Worm (Caenorhabditis elegans) whole organism, L4 larva: ENCODE data around the gene F37A4.4.

Experiments
- D1046.2 ChIP-seq: fragments of 200-800 bp; sonication (Bioruptor generic); IDR thresholded peaks from 2 replicates; pipeline ENCODE4 v1.3.6; 2022; ENCODE audit warnings: missing genetic modification characterization, missing compliant biosample characterization
- F37D6.2 ChIP-seq: sonication (generic microtip); optimal IDR thresholded peaks from 2 replicates; lab custom pipeline; 2016; ENCODE audit warnings: mild to moderate bottlenecking, missing genetic modification characterization, missing compliant biosample characterization
- F49E8.2 ChIP-seq: sonication (generic microtip); optimal IDR thresholded peaks from 2 replicates; lab custom pipeline; 2016; ENCODE audit warnings: missing compliant biosample characterization, mild to moderate bottlenecking, missing genetic modification characterization, borderline replicate concordance
- T26A8.4 ChIP-seq: fragments of 200-800 bp; sonication (Bioruptor generic); IDR thresholded peaks from 2 replicates; pipeline ENCODE4 v1.3.6; 2022; ENCODE audit warnings: missing genetic modification characterization, missing compliant biosample characterization
- Y105C5A.15 ChIP-seq: fragments of 200-800 bp; sonication (Bioruptor generic); IDR thresholded peaks from 2 replicates; pipeline ENCODE4 v1.3.6; 2022; ENCODE audit warnings: missing genetic modification characterization, missing compliant biosample characterization
- Y48G9A.11 ChIP-seq: fragments of 200-800 bp; sonication (Bioruptor generic); IDR thresholded peaks from 2 replicates; pipeline ENCODE4 v1.3.6; 2022; ENCODE audit warnings: missing genetic modification reagents, missing genetic modification characterization, missing compliant biosample characterization
- Y75B8A.6 ChIP-seq: fragments of 200-800 bp; sonication (Bioruptor generic); IDR thresholded peaks from 2 replicates; pipeline ENCODE4 v1.3.6; 2022; ENCODE audit warnings: missing genetic modification reagents, missing genetic modification characterization, missing compliant biosample characterization
- ZK337.2 ChIP-seq: fragments of 200-800 bp; sonication (Bioruptor generic); IDR thresholded peaks from 2 replicates; pipeline ENCODE4 v1.3.6; 2022; ENCODE audit warnings: missing genetic modification reagents, missing genetic modification characterization, missing compliant biosample characterization
- ZK546.5 ChIP-seq, 2 experiments: sonication (generic microtip); optimal IDR thresholded peaks; 2 replicates each; lab custom pipeline; 2017; ENCODE audit warnings: missing biosample characterization in 2 of 2, missing genetic modification characterization in 2 of 2
- ama-1 ChIP-seq: fragments of 150-350 bp; optimal IDR thresholded peaks from 2 replicates; lab custom pipeline; 2014; ENCODE audit warnings: inconsistent platforms, mixed read lengths
- attf-4 ChIP-seq: sonication (generic microtip); optimal IDR thresholded peaks from 3 replicates; lab custom pipeline; 2017; ENCODE audit warnings: missing biosample characterization, missing genetic modification characterization
- ceh-28 ChIP-seq: fragments of 150-350 bp; optimal IDR thresholded peaks from 2 replicates; lab custom pipeline; 2014; ENCODE audit warnings: missing biosample characterization, missing genetic modification reagents, missing genetic modification characterization
- cey-2 ChIP-seq: sonication (generic microtip); optimal IDR thresholded peaks from 3 replicates; lab custom pipeline; 2017; ENCODE audit warnings: missing genetic modification characterization, mild to moderate bottlenecking, missing compliant biosample characterization, antibody characterized with exemption, borderline replicate concordance; ENCODE audit not compliant: insufficient read depth
- ctbp-1 ChIP-seq: fragments of 200-800 bp; sonication (Bioruptor generic); IDR thresholded peaks from 2 replicates; pipeline ENCODE4 v1.3.6; 2022; ENCODE audit warnings: missing genetic modification reagents, missing genetic modification characterization, missing compliant biosample characterization
- daf-19 ChIP-seq: fragments of 200-800 bp; sonication (Bioruptor generic); conservative IDR thresholded peaks from 2 replicates; pipeline ENCODE4 v1.3.6; 2022; ENCODE audit warnings: missing genetic modification characterization, missing compliant biosample characterization
- dmd-8 ChIP-seq: fragments of 200-800 bp; sonication (Bioruptor generic); IDR thresholded peaks from 2 replicates; pipeline ENCODE4 v1.3.6; 2022; ENCODE audit warnings: missing genetic modification characterization, missing compliant biosample characterization
- dmd-9 ChIP-seq: fragments of 200-800 bp; sonication (Bioruptor generic); IDR thresholded peaks from 2 replicates; pipeline ENCODE4 v1.3.6; 2022; ENCODE audit warnings: missing genetic modification reagents, missing genetic modification characterization, missing compliant biosample characterization
- dpl-1 ChIP-seq: fragments of 150-350 bp; optimal IDR thresholded peaks from 2 replicates; lab custom pipeline; 2014; ENCODE audit warnings: missing biosample characterization, missing genetic modification reagents, missing genetic modification characterization
- dve-1 ChIP-seq: sonication (generic microtip); optimal IDR thresholded peaks from 2 replicates; lab custom pipeline; 2017; ENCODE audit warnings: antibody characterized with exemption, mild to moderate bottlenecking, missing genetic modification characterization, missing compliant biosample characterization; ENCODE audit not compliant: insufficient read depth
- fkh-10 ChIP-seq: fragments of 150-350 bp; optimal IDR thresholded peaks from 2 replicates; lab custom pipeline; 2014; ENCODE audit warnings: missing biosample characterization, missing genetic modification reagents, missing genetic modification characterization
- hlh-11 ChIP-seq: fragments of 200-800 bp; sonication (Bioruptor generic); optimal IDR thresholded peaks from 2 replicates; lab custom pipeline; 2018; ENCODE audit warnings: mild to moderate bottlenecking, missing genetic modification characterization, missing compliant biosample characterization
- hmg-1.1 ChIP-seq: fragments of 200-800 bp; sonication (Bioruptor generic); IDR thresholded peaks from 2 replicates; pipeline ENCODE4 v1.3.6; 2022; ENCODE audit warnings: missing genetic modification reagents, missing genetic modification characterization, missing compliant biosample characterization
- jun-1 ChIP-seq: fragments of 150-350 bp; optimal IDR thresholded peaks from 2 replicates; lab custom pipeline; 2014; ENCODE audit warnings: missing biosample characterization, missing genetic modification reagents, missing genetic modification characterization
- lin-1 ChIP-seq: fragments of 200-800 bp; sonication (Bioruptor generic); IDR thresholded peaks from 2 replicates; pipeline ENCODE4 v1.3.6; 2022; ENCODE audit warnings: missing genetic modification reagents, missing genetic modification characterization, missing compliant biosample characterization
- lin-29 ChIP-seq: fragments of 200-800 bp; sonication (Bioruptor generic); IDR thresholded peaks from 2 replicates; pipeline ENCODE4 v1.3.6; 2022; ENCODE audit warnings: missing genetic modification reagents, missing genetic modification characterization, missing compliant biosample characterization
- lin-39 ChIP-seq: fragments of 150-350 bp; optimal IDR thresholded peaks from 2 replicates; lab custom pipeline; 2014; ENCODE audit warnings: missing biosample characterization, missing genetic modification reagents, missing genetic modification characterization
- lsy-2 ChIP-seq, 2 experiments: fragments of 150-350 bp in 1 of 2; sonication (generic microtip) in 1 of 2; optimal IDR thresholded peaks; 2 replicates each; lab custom pipeline; 2014 to 2017; ENCODE audit warnings: missing biosample characterization in 2 of 2, missing genetic modification characterization in 2 of 2
- madf-5 ChIP-seq, 2 experiments: fragments of 200-800 bp; sonication (Bioruptor generic); IDR thresholded peaks; 2 replicates each; pipeline ENCODE4 v1.3.6; 2022; ENCODE audit warnings: missing compliant biosample characterization in 2 of 2, missing genetic modification characterization in 2 of 2
- mep-1 ChIP-seq: fragments of 150-350 bp; sonication (generic microtip); optimal IDR thresholded peaks from 3 replicates; lab custom pipeline; 2014; ENCODE audit warnings: missing biosample characterization, missing genetic modification characterization
- mes-2 ChIP-seq: sonication (generic microtip); optimal IDR thresholded peaks from 2 replicates; lab custom pipeline; 2016; ENCODE audit warnings: missing genotype, mild to moderate bottlenecking, missing genetic modification characterization, missing compliant biosample characterization; ENCODE audit not compliant: poor library complexity, severe bottlenecking
- mxl-2 ChIP-seq: fragments of 200-800 bp; sonication (Bioruptor generic); conservative IDR thresholded peaks from 2 replicates; pipeline ENCODE4 v1.3.6; 2022; ENCODE audit warnings: missing genetic modification reagents, missing genetic modification characterization, missing compliant biosample characterization
- nhr-11 ChIP-seq: fragments of 150-350 bp; optimal IDR thresholded peaks from 2 replicates; lab custom pipeline; 2014; ENCODE audit warnings: missing biosample characterization, missing genetic modification characterization
- nhr-25 ChIP-seq: sonication (generic microtip); optimal IDR thresholded peaks from 2 replicates; lab custom pipeline; 2017; ENCODE audit warnings: missing genetic modification characterization, mild to moderate bottlenecking, missing compliant biosample characterization, antibody characterized with exemption, moderate library complexity, borderline replicate concordance; ENCODE audit not compliant: insufficient read depth
- saeg-2 ChIP-seq: fragments of 200-800 bp; sonication (Bioruptor generic); IDR thresholded peaks from 2 replicates; pipeline ENCODE4 v1.3.6; 2022; ENCODE audit warnings: missing genetic modification reagents, missing genetic modification characterization, missing compliant biosample characterization
- set-16 ChIP-seq: fragments of 200-800 bp; sonication (Bioruptor generic); IDR thresholded peaks from 2 replicates; pipeline ENCODE4 v1.3.6; 2022; ENCODE audit warnings: missing genetic modification reagents, missing genetic modification characterization, missing compliant biosample characterization
- skn-1 ChIP-seq: fragments of 150-350 bp; optimal IDR thresholded peaks from 2 replicates; lab custom pipeline; 2014; ENCODE audit warnings: missing biosample characterization, missing genetic modification characterization
- snpc-4 ChIP-seq: fragments of 150-350 bp; optimal IDR thresholded peaks from 2 replicates; lab custom pipeline; 2014; ENCODE audit warnings: missing biosample characterization, missing genetic modification characterization
- spr-1 ChIP-seq: sonication (generic microtip); optimal IDR thresholded peaks from 2 replicates; lab custom pipeline; 2016; ENCODE audit warnings: mild to moderate bottlenecking, missing genetic modification characterization, missing compliant biosample characterization
- tra-1 ChIP-seq: fragments of 200-800 bp; sonication (Bioruptor generic); IDR thresholded peaks from 2 replicates; pipeline ENCODE4 v1.3.6; 2022; ENCODE audit warnings: missing genetic modification reagents, missing genetic modification characterization, missing compliant biosample characterization
- unc-130 ChIP-seq: sonication (generic microtip); optimal IDR thresholded peaks from 2 replicates; lab custom pipeline; 2016; ENCODE audit warnings: missing genetic modification reagents, missing genetic modification characterization, missing compliant biosample characterization
- unc-39 ChIP-seq: sonication (generic microtip); optimal IDR thresholded peaks from 2 replicates; lab custom pipeline; 2017; ENCODE audit warnings: missing biosample characterization, missing genetic modification characterization
- unc-62 ChIP-seq, 3 experiments: fragments of 150-350 bp in 1 of 3; sonication (generic microtip); optimal IDR thresholded peaks in 2 of 3; peaks in 1 of 3; 1 replicate in 1 of 3; 2 replicates in 2 of 3; lab custom pipeline; 2014 to 2017; ENCODE audit warnings: missing biosample characterization in 3 of 3, missing genetic modification characterization in 3 of 3, missing genetic modification reagents in 3 of 3, missing genotype in 1 of 3
- vab-7 ChIP-seq: fragments of 200-800 bp; sonication (Bioruptor generic); IDR thresholded peaks from 2 replicates; pipeline ENCODE4 v1.3.6; 2022; ENCODE audit warnings: missing genetic modification reagents, missing genetic modification characterization, missing compliant biosample characterization
- zag-1 ChIP-seq: fragments of 150-350 bp; optimal IDR thresholded peaks from 2 replicates; lab custom pipeline; 2014; ENCODE audit warnings: missing biosample characterization, missing genetic modification characterization
- zfp-3 ChIP-seq: fragments of 200-800 bp; sonication (Bioruptor generic); conservative IDR thresholded peaks from 2 replicates; pipeline ENCODE4 v1.3.6; 2022; ENCODE audit warnings: missing genetic modification reagents, missing genetic modification characterization, missing compliant biosample characterization
- ztf-11 ChIP-seq: fragments of 150-350 bp; optimal IDR thresholded peaks from 2 replicates; lab custom pipeline; 2014; ENCODE audit warnings: missing biosample characterization, missing genetic modification characterization

Gene F37A4.4

ce11 chrIII:6695189-6695588 lies 18.2 kb upstream of the F37A4.4 start (continued):
- TF ChIP-seq ama-1 (lab: Kevin White, UChicago) (no peak), unc-62 (GFP tag; optimal IDR thresholded peaks at IDR 0.05 in 1 of 2; lab: Kevin White, UChicago) (peak in 1 of 2 experiments; percentile 3), unc-62 (tag; optimal IDR thresholded peaks at IDR 0.05; lab: Kevin White, UChicago) (no peak), mep-1 (tag; lab: Kevin White, UChicago) (peak; percentile 63), spr-1 (tag; lab: Kevin White, UChicago) (no peak), ZK337.2 (GFP tag; lab: Robert Waterston, UW) (no peak), ZK546.5 (tag; optimal IDR thresholded peaks at IDR 0.05; lab: Kevin White, UChicago) (no peak), F37D6.2 (tag; lab: Kevin White, UChicago) (peak; percentile 25), unc-39 (tag; lab: Kevin White, UChicago) (no peak), dmd-8 (GFP tag; lab: Robert Waterston, UW) (no peak), Y48G9A.11 (GFP tag; lab: Robert Waterston, UW) (no peak), nhr-11 (tag; lab: Kevin White, UChicago) (peak; percentile 33), Y75B8A.6 (GFP tag; lab: Robert Waterston, UW) (no peak)
- TF ChIP-seq, all 104 proteins: peak for 13

ce11 chrIII:6705515-6705914 lies 7.9 kb upstream of the F37A4.4 start, which contains the start of gene F37A4.6:
Gene F37A4.6 (plus strand): TSS chrIII:6705815.
- TF ChIP-seq madf-5 (GFP tag; IDR thresholded peaks at IDR 0.05; lab: Robert Waterston, UW) (no peak), unc-62 (GFP tag; optimal IDR thresholded peaks at IDR 0.05 in 1 of 2; lab: Kevin White, UChicago) (no peak), unc-62 (tag; optimal IDR thresholded peaks at IDR 0.05; lab: Kevin White, UChicago) (no peak), snpc-4 (no peak), Y75B8A.6 (GFP tag; lab: Robert Waterston, UW) (no peak), vab-7 (GFP tag; lab: Robert Waterston, UW) (no peak), lsy-2 (tag; optimal IDR thresholded peaks at IDR 0.05; lab: Kevin White, UChicago) (no peak), F49E8.2 (no peak), ceh-28 (no peak), zfp-3 (no peak), lin-39 (tag; lab: Kevin White, UChicago) (no peak), cey-2 (tag; lab: Kevin White, UChicago) (no peak), hlh-11 (tag; lab: Kevin White, UChicago) (no peak), skn-1 (tag; lab: Kevin White, UChicago) (no peak)

- TF ChIP-seq daf-19 (GFP tag; lab: Robert Waterston, UW) (no peak), mxl-2 (GFP tag; lab: Robert Waterston, UW) (no peak), mes-2 (tag; lab: Kevin White, UChicago) (peak; percentile 66), ztf-11 (tag; lab: Kevin White, UChicago) (no peak), nhr-25 (tag; lab: Kevin White, UChicago) (no peak), attf-4 (tag; lab: Kevin White, UChicago) (no peak), jun-1 (tag; lab: Kevin White, UChicago) (no peak), spr-1 (tag; lab: Kevin White, UChicago) (no peak), Y48G9A.11 (GFP tag; lab: Robert Waterston, UW) (peak; percentile 64), Y105C5A.15 (no peak), lin-1 (GFP tag; lab: Robert Waterston, UW) (no peak), saeg-2 (GFP tag; lab: Robert Waterston, UW) (no peak), zag-1 (tag; lab: Kevin White, UChicago) (no peak), hmg-1.1 (no peak), zfp-3 (no peak), ctbp-1 (GFP tag; lab: Robert Waterston, UW) (no peak), set-16 (GFP tag; lab: Robert Waterston, UW) (no peak), fkh-10 (no peak), unc-130 (GFP tag; lab: Kevin White, UChicago) (peak; percentile 60), dpl-1 (GFP tag; lab: Kevin White, UChicago) (peak; percentile 94), dmd-9 (GFP tag; lab: Robert Waterston, UW) (no peak), vab-7 (GFP tag; lab: Robert Waterston, UW) (peak; percentile 46; the same call in 1 of the 2 replicates), lsy-2 (tag; optimal IDR thresholded peaks at IDR 0.05; lab: Kevin White, UChicago) (no peak), T26A8.4 (GFP tag; lab: Robert Waterston, UW) (no peak), hlh-11 (tag; lab: Kevin White, UChicago) (peak; percentile 7), dve-1 (tag; lab: Kevin White, UChicago) (no peak), lin-29 (no peak), D1046.2 (GFP tag; lab: Robert Waterston, UW) (no peak), tra-1 (GFP tag; lab: Robert Waterston, UW) (no peak)
These were observed 3.4 kb upstream of the F37A4.4 start, which contains the start of gene isw-1 for ce11 chrIII:6709983-6710382. Gene isw-1 (minus strand): TSS chrIII:6710100.
